Worm (Caenorhabditis elegans): ENCODE measurements around the gene C25F9.5.

C25F9.5 gene

ce11 chrV:19410663-19411062 is at the start of gene C25F9.5:
C25F9.5 (minus strand) TSS chrV:19410857.
- TF ChIP-seq W03F9.2 (tag; optimal IDR thresholded peaks at IDR 0.05) (no peak), him-1 (tag; optimal IDR thresholded peaks at IDR 0.05) (no peak), dao-5 (tag; optimal IDR thresholded peaks at IDR 0.05) (no peak)

- no peak for TF ChIP-seq W03F9.2 (tag; optimal IDR thresholded peaks at IDR 0.05)
- TF ChIP-seq dao-5 (tag; optimal IDR thresholded peaks at IDR 0.05): no peak
- TF ChIP-seq him-1 (tag; optimal IDR thresholded peaks at IDR 0.05): no peak
Observed at ce11 chrV:19457120-19457519, 46.5 kb upstream of the C25F9.5 start, which contains the start of gene Y43F8B.24. Y43F8B.24 (plus strand) TSS chrV:19457420.

ce11 chrV:19455650-19456049 is 45.0 kb upstream of the C25F9.5 start, which contains the start of the genes Y43F8B.13 and Y43F8B.14:
Y43F8B.13 (plus strand) TSS chrV:19455950.
Y43F8B.14 (minus strand) TSS chrV:19455971.
- TF ChIP-seq W03F9.2 (tag; optimal IDR thresholded peaks at IDR 0.05) (no peak), dao-5 (tag; optimal IDR thresholded peaks at IDR 0.05) (no peak), him-1 (tag; optimal IDR thresholded peaks at IDR 0.05) (no peak)

- no peak for TF ChIP-seq dao-5 (tag; optimal IDR thresholded peaks at IDR 0.05)
- no peak for TF ChIP-seq W03F9.2 (tag; optimal IDR thresholded peaks at IDR 0.05)
- TF ChIP-seq him-1 (tag; optimal IDR thresholded peaks at IDR 0.05): no peak
Observed at ce11 chrV:19449544-19449943, 38.9 kb upstream of the C25F9.5 start, which contains the start of gene M04C3.5. M04C3.5 (plus strand) TSS chrV:19449733.

DNA sequence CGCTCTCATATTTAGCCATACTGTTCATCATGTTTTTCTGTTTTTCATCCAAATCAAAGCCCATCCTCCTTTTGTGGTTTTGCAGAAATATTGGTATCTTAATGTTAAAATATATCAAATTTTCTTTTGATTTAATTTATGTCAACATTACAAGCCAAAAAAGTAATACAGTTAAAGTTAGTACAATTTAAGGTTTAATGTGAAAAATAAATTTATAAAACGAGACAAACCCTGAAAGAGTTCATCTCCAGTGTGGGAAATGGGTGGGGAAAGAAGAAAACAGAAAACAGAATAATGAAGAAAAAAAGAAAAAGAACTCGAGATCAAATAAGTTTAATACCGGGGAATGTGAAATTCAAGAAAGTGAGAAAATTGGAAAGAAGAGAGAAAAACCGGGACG is 38.1 kb upstream of the C25F9.5 start, which contains the start of gene M04C3.2:
Gene M04C3.2 (minus strand): TSS at position 101 of the 400 bp plus-strand sequence.
- TF ChIP-seq him-1 (tag; optimal IDR thresholded peaks at IDR 0.05): no peak
- no peak for TF ChIP-seq W03F9.2 (tag; optimal IDR thresholded peaks at IDR 0.05)
- no peak for TF ChIP-seq dao-5 (tag; optimal IDR thresholded peaks at IDR 0.05)

DNA sequence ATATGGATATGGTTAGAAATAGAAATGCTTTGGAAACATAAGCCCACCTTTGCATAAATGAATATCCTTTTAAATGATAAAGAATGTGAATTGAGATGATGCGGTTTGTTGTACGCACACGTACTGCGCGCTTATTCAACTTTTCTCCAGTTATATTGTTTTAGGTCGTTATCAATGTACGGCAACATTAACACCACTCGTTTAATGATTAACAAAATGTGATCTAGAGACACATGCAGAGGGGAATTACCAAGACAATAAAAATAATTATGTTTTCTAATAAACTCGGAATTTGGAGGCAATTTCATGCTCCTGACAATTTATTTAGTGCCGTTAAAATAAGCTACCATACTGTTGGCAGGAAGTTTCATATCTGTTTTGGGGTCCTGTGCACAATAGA is 34.8 kb upstream of the C25F9.5 start, which contains the start of gene M04C3.1:
Gene M04C3.1 (minus strand): TSS at position 164 of the 400 bp plus-strand sequence.
- TF ChIP-seq him-1 (tag; optimal IDR thresholded peaks at IDR 0.05) (no peak), dao-5 (tag; optimal IDR thresholded peaks at IDR 0.05) (no peak), W03F9.2 (tag; optimal IDR thresholded peaks at IDR 0.05) (no peak)

DNA sequence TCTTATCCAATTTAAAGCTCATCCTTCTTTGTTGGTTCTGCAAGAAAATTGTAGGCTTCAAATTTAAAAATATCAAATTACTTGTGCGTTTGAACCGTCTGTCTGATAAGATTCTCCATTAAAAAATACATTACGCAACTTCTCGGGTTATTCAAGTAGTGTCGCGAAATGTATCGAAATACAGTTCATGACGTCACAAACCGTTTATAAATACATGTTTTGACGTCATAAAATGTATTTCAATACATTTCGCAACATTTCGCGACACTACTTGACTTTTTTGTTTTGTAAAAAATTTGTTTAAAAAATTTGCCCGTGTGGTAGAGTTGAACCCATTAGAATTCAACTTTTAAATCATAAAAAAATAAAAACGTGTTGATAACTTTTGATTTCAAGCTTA is 32.9 kb upstream of the C25F9.5 start:
- no peak for TF ChIP-seq dao-5 (tag; optimal IDR thresholded peaks at IDR 0.05)
- TF ChIP-seq W03F9.2 (tag; optimal IDR thresholded peaks at IDR 0.05): no peak
- no peak for TF ChIP-seq him-1 (tag; optimal IDR thresholded peaks at IDR 0.05)

DNA sequence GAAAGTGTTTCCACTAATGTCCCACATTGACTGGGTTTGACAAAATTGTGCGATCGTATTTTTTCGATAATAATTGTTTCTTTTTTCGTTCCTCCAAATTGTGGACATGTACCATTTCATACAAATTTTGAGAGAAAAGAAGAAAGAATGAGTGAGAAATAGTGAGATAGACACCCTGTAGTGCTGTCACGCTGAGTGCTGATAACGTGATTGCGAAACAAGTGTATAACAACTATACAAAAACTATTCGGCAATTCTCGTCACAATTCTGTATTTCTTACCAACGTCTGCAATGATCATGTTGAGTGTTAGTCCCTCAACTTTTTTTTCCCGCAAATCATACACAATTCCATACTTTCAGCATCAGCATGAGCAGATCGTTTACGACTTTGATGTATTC is 25.6 kb upstream of the C25F9.5 start, which contains the start of gene C25F9.14:
Gene C25F9.14 (plus strand): TSS at position 178 of the 400 bp plus-strand sequence.
- TF ChIP-seq W03F9.2 (tag; optimal IDR thresholded peaks at IDR 0.05): no peak
- TF ChIP-seq him-1 (tag; optimal IDR thresholded peaks at IDR 0.05): no peak
- no peak for TF ChIP-seq dao-5 (tag; optimal IDR thresholded peaks at IDR 0.05)

DNA sequence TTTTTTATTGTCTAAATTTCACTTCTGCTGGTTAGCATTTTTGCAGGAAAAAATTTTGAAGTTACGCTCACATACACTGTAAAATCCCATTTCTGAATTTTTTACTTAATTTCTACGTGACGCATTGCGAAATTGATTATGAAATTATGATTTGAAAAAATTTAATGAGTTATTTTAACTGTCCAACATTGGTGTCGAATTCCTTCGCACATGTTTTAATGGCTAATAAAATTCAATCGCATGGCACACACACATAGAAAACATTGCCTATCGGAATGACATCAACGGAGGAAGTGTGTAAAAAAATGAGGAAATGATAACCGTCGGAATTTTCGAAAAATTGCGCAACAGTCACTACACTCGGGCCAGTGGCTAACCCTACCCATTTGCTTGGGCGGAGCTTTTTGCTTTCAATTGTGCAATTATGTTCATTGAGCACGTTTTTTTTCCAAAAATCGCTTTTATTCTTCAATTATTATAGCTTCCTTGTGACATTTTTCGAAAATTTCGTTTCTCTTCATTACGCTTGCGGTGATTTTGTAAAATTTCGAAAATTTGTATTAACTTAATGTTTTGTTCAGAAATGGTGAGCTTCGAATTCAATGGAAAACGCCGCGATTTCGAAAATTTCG is 23.3 kb upstream of the C25F9.5 start, which contains the start of gene C25F9.16:
Gene C25F9.16 (plus strand): TSS at position 582 of the 632 bp plus-strand sequence.
- TF ChIP-seq dao-5 (tag; optimal IDR thresholded peaks at IDR 0.05) (no peak), him-1 (tag; optimal IDR thresholded peaks at IDR 0.05) (no peak), W03F9.2 (tag; optimal IDR thresholded peaks at IDR 0.05) (no peak)

- no peak for TF ChIP-seq dao-5 (tag; optimal IDR thresholded peaks at IDR 0.05)
Observed at ce11 chrV:19432972-19433371, 22.3 kb upstream of the C25F9.5 start, which contains the start of gene C25F9.11. C25F9.11 (minus strand) TSS chrV:19433072.

ce11 chrV:19432030-19432429 is 21.4 kb upstream of the C25F9.5 start:
- TF ChIP-seq W03F9.2 (tag; optimal IDR thresholded peaks at IDR 0.05): no peak
- TF ChIP-seq him-1 (tag; optimal IDR thresholded peaks at IDR 0.05): no peak
- no peak for TF ChIP-seq dao-5 (tag; optimal IDR thresholded peaks at IDR 0.05)

ce11 chrV:19431036-19431435 is 20.4 kb upstream of the C25F9.5 start, which contains the start of gene srw-85:
srw-85 (minus strand) TSS chrV:19431136.
- TF ChIP-seq W03F9.2 (tag; optimal IDR thresholded peaks at IDR 0.05) (no peak), him-1 (tag; optimal IDR thresholded peaks at IDR 0.05) (no peak), dao-5 (tag; optimal IDR thresholded peaks at IDR 0.05) (no peak)

DNA sequence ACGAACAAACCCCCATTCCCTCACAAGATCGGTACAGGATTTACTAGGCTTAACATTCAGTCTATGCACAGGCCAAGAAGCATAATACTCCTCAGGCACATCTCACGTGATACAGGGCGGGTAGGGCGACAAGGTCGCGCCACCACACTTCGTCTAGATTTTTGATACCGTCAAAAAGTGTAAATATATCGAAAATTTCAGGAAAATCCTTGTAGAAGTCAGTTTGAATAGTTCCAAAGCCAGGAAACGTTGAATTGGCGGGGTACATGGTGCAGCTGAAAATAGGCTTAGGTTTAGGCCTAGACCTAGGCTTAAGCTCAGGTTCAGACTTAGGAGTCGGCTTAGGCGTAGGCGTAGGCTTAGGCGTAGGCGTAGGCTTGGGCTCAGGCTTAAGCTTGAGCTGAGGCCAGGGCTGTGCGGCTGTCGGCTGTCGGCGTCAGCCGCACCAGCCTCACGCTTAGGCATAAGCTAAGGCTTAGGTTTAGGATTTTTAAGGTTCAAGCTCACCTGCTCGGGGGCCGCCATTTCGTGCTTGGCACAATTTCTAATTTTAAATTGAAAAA is 19.8 kb upstream of the C25F9.5 start:
- no peak for TF ChIP-seq dao-5 (tag; optimal IDR thresholded peaks at IDR 0.05)

- TF ChIP-seq dao-5 (tag; optimal IDR thresholded peaks at IDR 0.05) (no peak), him-1 (tag; optimal IDR thresholded peaks at IDR 0.05) (no peak), W03F9.2 (tag; optimal IDR thresholded peaks at IDR 0.05) (no peak)
Observed at ce11 chrV:19429605-19430004, 18.9 kb upstream of the C25F9.5 start.
